Worm (Caenorhabditis elegans): Measurements from ENCODE around the gene adk-1.

- TF ChIP-seq ama-1 (optimal IDR thresholded peaks at IDR 0.05) (no peak), nhr-77 (tag; optimal IDR thresholded peaks at IDR 0.05) (no peak), F49E8.2 (tag; optimal IDR thresholded peaks at IDR 0.05; ENCODE audit: borderline replicate concordance) (no peak), mxl-3 (GFP tag; optimal IDR thresholded peaks at IDR 0.05) (no peak), madf-5 (GFP tag; IDR thresholded peaks at IDR 0.05) (no peak)
These were observed 48.9 kb upstream of the adk-1 start, which contains the start of gene gtl-1 for ce11 chrIV:11259485-11259972.
